Worm (Caenorhabditis elegans) whole organism, midembryonic: Measurements from ENCODE around the gene C04E6.13.

Source experiments
- T22C8.4 ChIP-seq: fragments of 200-800 bp; sonication (Bioruptor generic); IDR thresholded peaks from 2 replicates; pipeline ENCODE4 v1.3.6; 2022; ENCODE audit warnings: missing genetic modification characterization, missing compliant biosample characterization
- cog-1 ChIP-seq: sonication (generic microtip); optimal IDR thresholded peaks from 2 replicates; lab custom pipeline; 2016; ENCODE audit warnings: missing genetic modification characterization, missing compliant biosample characterization
- flt-1 ChIP-seq: fragments of 200-800 bp; sonication (Bioruptor generic); IDR thresholded peaks from 2 replicates; pipeline ENCODE4 v1.3.6; 2022; ENCODE audit warnings: missing genetic modification characterization, missing compliant biosample characterization
- klf-2 ChIP-seq: fragments of 200-800 bp; sonication (Bioruptor generic); conservative IDR thresholded peaks from 2 replicates; pipeline ENCODE4 v1.3.6; 2022; ENCODE audit warnings: missing genetic modification reagents, missing genetic modification characterization, missing compliant biosample characterization
- med-1 ChIP-seq: sonication (generic microtip); optimal IDR thresholded peaks from 2 replicates; lab custom pipeline; 2017; ENCODE audit warnings: missing genetic modification characterization, mild to moderate bottlenecking, missing compliant biosample characterization, antibody characterized with exemption, missing genetic modification reagents; ENCODE audit not compliant: insufficient read depth
- ref-1 ChIP-seq: fragments of 200-800 bp; sonication (Bioruptor generic); conservative IDR thresholded peaks from 2 replicates; pipeline ENCODE4 v1.3.6; 2022; ENCODE audit warnings: missing genetic modification reagents, missing genetic modification characterization, missing compliant biosample characterization
- tab-1 ChIP-seq: fragments of 200-800 bp; sonication (Bioruptor generic); IDR thresholded peaks from 2 replicates; pipeline ENCODE4 v1.3.6; 2022; ENCODE audit warnings: missing genetic modification characterization, missing compliant biosample characterization
- ztf-23 ChIP-seq: fragments of 200-800 bp; sonication (Bioruptor generic); IDR thresholded peaks from 2 replicates; pipeline ENCODE4 v1.3.6; 2022; ENCODE audit warnings: missing genetic modification reagents, missing genetic modification characterization, missing compliant biosample characterization
- ztf-29 ChIP-seq: fragments of 200-800 bp; sonication (Bioruptor generic); IDR thresholded peaks from 2 replicates; pipeline ENCODE4 v1.3.6; 2022; ENCODE audit warnings: missing genetic modification reagents, missing genetic modification characterization, missing compliant biosample characterization

C04E6.13 gene

DNA sequence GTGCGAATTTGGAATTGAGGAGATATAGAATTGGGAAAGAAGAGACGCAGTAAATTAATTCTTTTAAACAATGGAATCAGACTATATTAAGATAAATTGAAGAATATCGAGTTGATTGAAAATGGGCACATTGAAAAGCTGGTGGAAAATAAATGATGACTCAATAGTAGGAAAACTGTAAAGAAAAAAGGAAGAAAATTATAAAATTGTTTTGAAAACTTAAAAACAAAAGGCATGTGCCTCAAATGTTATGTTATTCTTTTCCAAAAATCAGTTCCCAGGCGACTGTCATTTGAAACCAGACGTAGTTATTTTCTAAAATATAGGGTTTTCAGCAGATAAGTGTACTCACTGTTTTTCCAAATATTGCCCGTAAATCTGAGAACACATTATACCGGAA, 7.4 kb downstream of the C04E6.13 start, which contains the start of gene C04E6.12:
TSS of gene C04E6.12 (minus strand) at position 101 of the 400 bp plus-strand sequence.
- TF ChIP-seq klf-2 (GFP tag; lab: Robert Waterston, UW) = no peak
- TF ChIP-seq tab-1 (GFP tag; lab: Robert Waterston, UW) = no peak
- TF ChIP-seq ztf-29 (GFP tag; lab: Robert Waterston, UW) = no peak
- TF ChIP-seq flt-1 (GFP tag; lab: Robert Waterston, UW) = no peak
- TF ChIP-seq med-1 (GFP tag; lab: Kevin White, UChicago) = no peak
- TF ChIP-seq T22C8.4 (GFP tag; lab: Robert Waterston, UW) = no peak
- no peak for TF ChIP-seq ref-1 (GFP tag; lab: Robert Waterston, UW)
- no peak for TF ChIP-seq cog-1 (tag; lab: Kevin White, UChicago)
- TF ChIP-seq ztf-23 (GFP tag; lab: Robert Waterston, UW) = no peak

ce11 chrV:5921761-5922160, 9.2 kb downstream of the C04E6.13 start:
- TF ChIP-seq ztf-29 (GFP tag; lab: Robert Waterston, UW) (no peak), med-1 (GFP tag; lab: Kevin White, UChicago) (no peak), cog-1 (tag; lab: Kevin White, UChicago) (no peak), ref-1 (GFP tag; lab: Robert Waterston, UW) (no peak), T22C8.4 (GFP tag; lab: Robert Waterston, UW) (no peak), tab-1 (GFP tag; lab: Robert Waterston, UW) (no peak), ztf-23 (GFP tag; lab: Robert Waterston, UW) (no peak), flt-1 (GFP tag; lab: Robert Waterston, UW) (no peak), klf-2 (GFP tag; lab: Robert Waterston, UW) (no peak)

- TF ChIP-seq klf-2 (GFP tag; lab: Robert Waterston, UW) (no peak), ref-1 (GFP tag; lab: Robert Waterston, UW) (no peak), ztf-23 (GFP tag; lab: Robert Waterston, UW) (no peak), flt-1 (GFP tag; lab: Robert Waterston, UW) (no peak), cog-1 (tag; lab: Kevin White, UChicago) (no peak), tab-1 (GFP tag; lab: Robert Waterston, UW) (no peak), T22C8.4 (GFP tag; lab: Robert Waterston, UW) (no peak), med-1 (GFP tag; lab: Kevin White, UChicago) (no peak), ztf-29 (GFP tag; lab: Robert Waterston, UW) (no peak)
Observed at ce11 chrV:5922236-5922635, 9.7 kb downstream of the C04E6.13 start, which contains the start of gene srsx-18. Gene srsx-18, plus strand, starts transcription at chrV:5922536.

ce11 chrV:5927347-5927746, 14.8 kb downstream of the C04E6.13 start, which contains the start of gene srsx-17:
Gene srsx-17, plus strand, starts transcription at chrV:5927647.
- TF ChIP-seq cog-1 (tag; lab: Kevin White, UChicago) = no peak
- no peak for TF ChIP-seq ztf-23 (GFP tag; lab: Robert Waterston, UW)
- no peak for TF ChIP-seq klf-2 (GFP tag; lab: Robert Waterston, UW)
- TF ChIP-seq ref-1 (GFP tag; lab: Robert Waterston, UW) = no peak
- TF ChIP-seq ztf-29 (GFP tag; lab: Robert Waterston, UW) = no peak
- no peak for TF ChIP-seq med-1 (GFP tag; lab: Kevin White, UChicago)
- TF ChIP-seq T22C8.4 (GFP tag; lab: Robert Waterston, UW) = no peak
- no peak for TF ChIP-seq tab-1 (GFP tag; lab: Robert Waterston, UW)
- TF ChIP-seq flt-1 (GFP tag; lab: Robert Waterston, UW) = no peak

DNA sequence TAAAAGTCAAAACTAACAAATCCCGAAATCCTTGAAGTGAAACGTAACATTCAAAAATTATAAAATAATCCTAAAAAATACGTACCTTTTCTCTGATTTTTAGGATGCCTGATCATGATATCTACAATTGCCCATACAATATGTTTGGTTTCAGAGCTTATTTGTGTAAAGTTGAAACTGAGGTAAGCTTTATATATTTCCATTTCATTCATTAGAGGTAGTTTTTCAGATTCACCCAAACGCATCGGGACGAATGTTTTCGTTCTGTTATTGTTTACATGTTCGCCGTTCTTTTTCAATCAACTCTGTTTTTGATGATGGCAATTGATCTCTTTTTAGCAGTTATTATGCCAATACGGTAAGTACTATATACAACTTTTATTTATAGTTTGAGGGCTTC, 15.5 kb downstream of the C04E6.13 start:
- no peak for TF ChIP-seq klf-2 (GFP tag; lab: Robert Waterston, UW)
- TF ChIP-seq flt-1 (GFP tag; lab: Robert Waterston, UW) = no peak
- TF ChIP-seq med-1 (GFP tag; lab: Kevin White, UChicago) = no peak
- no peak for TF ChIP-seq ztf-29 (GFP tag; lab: Robert Waterston, UW)
- no peak for TF ChIP-seq T22C8.4 (GFP tag; lab: Robert Waterston, UW)
- TF ChIP-seq ztf-23 (GFP tag; lab: Robert Waterston, UW) = no peak
- TF ChIP-seq cog-1 (tag; lab: Kevin White, UChicago) = no peak
- no peak for TF ChIP-seq ref-1 (GFP tag; lab: Robert Waterston, UW)
- TF ChIP-seq tab-1 (GFP tag; lab: Robert Waterston, UW) = no peak

ce11 chrV:5930588-5930987, 18.1 kb downstream of the C04E6.13 start, which contains the start of gene galt-1:
Gene galt-1, plus strand, starts transcription at chrV:5930905.
- no peak for TF ChIP-seq ref-1 (GFP tag; lab: Robert Waterston, UW)
- TF ChIP-seq klf-2 (GFP tag; lab: Robert Waterston, UW) = no peak
- TF ChIP-seq cog-1 (tag; lab: Kevin White, UChicago) = no peak
- TF ChIP-seq ztf-29 (GFP tag; lab: Robert Waterston, UW) = no peak
- no peak for TF ChIP-seq ztf-23 (GFP tag; lab: Robert Waterston, UW)
- no peak for TF ChIP-seq med-1 (GFP tag; lab: Kevin White, UChicago)
- no peak for TF ChIP-seq T22C8.4 (GFP tag; lab: Robert Waterston, UW)
- no peak for TF ChIP-seq flt-1 (GFP tag; lab: Robert Waterston, UW)
- no peak for TF ChIP-seq tab-1 (GFP tag; lab: Robert Waterston, UW)

DNA sequence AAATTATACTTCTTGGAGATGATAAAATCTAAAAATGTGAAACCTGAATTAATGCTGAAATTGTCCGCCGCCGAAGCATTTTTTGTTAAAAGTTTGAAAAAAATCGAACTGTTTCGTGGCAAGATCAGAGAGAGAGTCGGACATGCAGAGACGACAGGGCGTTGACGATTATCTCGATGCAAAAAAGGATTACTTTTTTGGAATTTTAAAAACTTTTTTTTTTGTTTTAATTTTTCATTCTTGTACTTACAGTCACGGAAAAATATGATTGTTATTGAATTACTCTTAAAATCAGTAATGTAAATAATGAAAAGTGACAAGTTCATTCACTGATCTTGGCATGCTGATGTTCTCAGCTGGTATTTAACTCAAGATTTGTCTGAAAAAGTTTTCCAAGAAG, 24.2 kb downstream of the C04E6.13 start, which contains the start of the genes M03F8.5 and M03F8.7:
TSS of gene M03F8.5 (minus strand) at position 101 of the 400 bp plus-strand sequence.
TSS of gene M03F8.7 (plus strand) at position 249 of the 400 bp plus-strand sequence.
- TF ChIP-seq ztf-23 (GFP tag; lab: Robert Waterston, UW) (no peak), ref-1 (GFP tag; lab: Robert Waterston, UW) (no peak), cog-1 (tag; lab: Kevin White, UChicago) (no peak)

DNA sequence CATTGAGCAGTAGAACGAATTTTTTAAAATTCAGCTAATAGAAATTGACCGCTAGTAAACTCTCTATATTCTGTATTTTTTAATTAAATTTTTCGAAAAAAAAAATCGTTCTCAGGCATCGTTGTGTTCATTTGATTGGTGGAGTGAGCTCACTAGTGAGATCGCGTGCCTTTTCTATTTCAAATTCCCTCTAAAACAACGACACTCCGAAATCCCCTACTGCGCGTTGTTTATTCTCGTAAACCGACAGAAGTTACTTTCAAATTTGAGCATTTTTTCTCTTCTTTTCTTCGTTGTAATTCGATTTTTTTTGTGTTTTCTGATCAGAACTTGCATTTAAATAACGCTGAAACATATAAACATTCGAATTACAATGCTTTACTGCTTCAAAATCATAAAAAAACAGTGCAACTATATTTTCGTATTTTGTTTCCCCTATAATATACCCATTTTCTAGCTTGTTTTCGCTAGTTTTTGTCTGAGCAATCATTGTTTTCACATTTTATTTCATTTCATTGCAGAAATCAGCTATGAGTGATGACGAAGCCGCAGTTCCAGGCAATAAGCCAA, 27.1 kb downstream of the C04E6.13 start, which contains the start of gene syf-3:
TSS of gene syf-3 (plus strand) at position 520 of the 570 bp plus-strand sequence.
- TF ChIP-seq ref-1 (GFP tag; lab: Robert Waterston, UW) (no peak), med-1 (GFP tag; lab: Kevin White, UChicago) (no peak), cog-1 (tag; lab: Kevin White, UChicago) (no peak), ztf-23 (GFP tag; lab: Robert Waterston, UW) (no peak), klf-2 (GFP tag; lab: Robert Waterston, UW) (no peak), flt-1 (GFP tag; lab: Robert Waterston, UW) (no peak), tab-1 (GFP tag; lab: Robert Waterston, UW) (no peak), ztf-29 (GFP tag; lab: Robert Waterston, UW) (no peak), T22C8.4 (GFP tag; lab: Robert Waterston, UW) (no peak)
